Worm (Caenorhabditis elegans) whole organism, L4 larva: ENCODE measurements around the gene byn-1.
A peak's percentile ranks its signal among the peaks of the same experiment; 100 is the strongest.

Experiments
- F10B5.3 ChIP-seq: sonication (generic microtip); optimal IDR thresholded peaks from 2 replicates; lab custom pipeline; 2016; ENCODE audit warnings: mild to moderate bottlenecking, missing genetic modification characterization, missing compliant biosample characterization
- F26F4.8 ChIP-seq: fragments of 200-800 bp; sonication (Bioruptor generic); conservative IDR thresholded peaks from 2 replicates; pipeline ENCODE4 v1.3.6; 2022; ENCODE audit warnings: missing genetic modification characterization, missing compliant biosample characterization
- F44E2.7 ChIP-seq: fragments of 200-800 bp; sonication (Bioruptor generic); IDR thresholded peaks from 2 replicates; pipeline ENCODE4 v2.1.2; 2022; ENCODE audit warnings: missing genetic modification characterization, missing compliant biosample characterization
- T20F7.1 ChIP-seq: fragments of 200-800 bp; sonication (Bioruptor generic); optimal IDR thresholded peaks from 2 replicates; lab custom pipeline; 2018; ENCODE audit warnings: mild to moderate bottlenecking, missing genetic modification characterization, missing compliant biosample characterization
- T26A8.4 ChIP-seq: fragments of 200-800 bp; sonication (Bioruptor generic); IDR thresholded peaks from 2 replicates; pipeline ENCODE4 v1.3.6; 2022; ENCODE audit warnings: missing genetic modification characterization, missing compliant biosample characterization
- Y105C5A.15 ChIP-seq: fragments of 200-800 bp; sonication (Bioruptor generic); IDR thresholded peaks from 2 replicates; pipeline ENCODE4 v1.3.6; 2022; ENCODE audit warnings: missing genetic modification characterization, missing compliant biosample characterization
- Y48G9A.11 ChIP-seq: fragments of 200-800 bp; sonication (Bioruptor generic); IDR thresholded peaks from 2 replicates; pipeline ENCODE4 v1.3.6; 2022; ENCODE audit warnings: missing genetic modification reagents, missing genetic modification characterization, missing compliant biosample characterization
- ZK337.2 ChIP-seq: fragments of 200-800 bp; sonication (Bioruptor generic); IDR thresholded peaks from 2 replicates; pipeline ENCODE4 v1.3.6; 2022; ENCODE audit warnings: missing genetic modification reagents, missing genetic modification characterization, missing compliant biosample characterization
- aha-1 ChIP-seq: fragments of 150-350 bp; peaks from one replicate; lab custom pipeline; 2014; ENCODE audit warnings: missing biosample characterization, missing genetic modification characterization
- arid-1 ChIP-seq: fragments of 200-800 bp; sonication (Bioruptor generic); conservative IDR thresholded peaks from 2 replicates; pipeline ENCODE4 v1.3.6; 2022; ENCODE audit warnings: missing genetic modification reagents, missing genetic modification characterization, missing compliant biosample characterization
- ceh-20 ChIP-seq: fragments of 200-800 bp; sonication (Bioruptor generic); IDR thresholded peaks from 2 replicates; pipeline ENCODE4 v1.3.6; 2022; ENCODE audit warnings: missing genetic modification reagents, missing genetic modification characterization, missing compliant biosample characterization
- ceh-28 ChIP-seq: fragments of 150-350 bp; optimal IDR thresholded peaks from 2 replicates; lab custom pipeline; 2014; ENCODE audit warnings: missing biosample characterization, missing genetic modification reagents, missing genetic modification characterization
- daf-16 ChIP-seq, 3 experiments: sonication (generic microtip); optimal IDR thresholded peaks; 2 replicates each; lab custom pipeline; 2016 to 2017; ENCODE audit warnings: missing genetic modification characterization in 3 of 3, missing genetic modification reagents in 3 of 3, mild to moderate bottlenecking in 2 of 3, missing compliant biosample characterization in 2 of 3, missing biosample characterization in 1 of 3, moderate library complexity in 1 of 3
- daf-19 ChIP-seq: fragments of 200-800 bp; sonication (Bioruptor generic); conservative IDR thresholded peaks from 2 replicates; pipeline ENCODE4 v1.3.6; 2022; ENCODE audit warnings: missing genetic modification characterization, missing compliant biosample characterization
- daf-8 ChIP-seq: fragments of 200-800 bp; sonication (Bioruptor generic); IDR thresholded peaks from 2 replicates; pipeline ENCODE4 v1.3.6; 2022; ENCODE audit warnings: missing genetic modification characterization, missing compliant biosample characterization
- dmd-6 ChIP-seq: fragments of 200-800 bp; sonication (Bioruptor generic); IDR thresholded peaks from 2 replicates; pipeline ENCODE4 v1.3.6; 2022; ENCODE audit warnings: missing genetic modification reagents, missing genetic modification characterization, missing compliant biosample characterization
- dmd-9 ChIP-seq: fragments of 200-800 bp; sonication (Bioruptor generic); IDR thresholded peaks from 2 replicates; pipeline ENCODE4 v1.3.6; 2022; ENCODE audit warnings: missing genetic modification reagents, missing genetic modification characterization, missing compliant biosample characterization
- dve-1 ChIP-seq: sonication (generic microtip); optimal IDR thresholded peaks from 2 replicates; lab custom pipeline; 2017; ENCODE audit warnings: antibody characterized with exemption, mild to moderate bottlenecking, missing genetic modification characterization, missing compliant biosample characterization; ENCODE audit not compliant: insufficient read depth
- egl-43 ChIP-seq: fragments of 200-800 bp; sonication (Bioruptor generic); IDR thresholded peaks from 2 replicates; pipeline ENCODE4 v1.3.6; 2022; ENCODE audit warnings: missing genetic modification reagents, missing genetic modification characterization, missing compliant biosample characterization
- fkh-10 ChIP-seq: fragments of 150-350 bp; optimal IDR thresholded peaks from 2 replicates; lab custom pipeline; 2014; ENCODE audit warnings: missing biosample characterization, missing genetic modification reagents, missing genetic modification characterization
- hif-1 ChIP-seq, 2 experiments: sonication (generic microtip); optimal IDR thresholded peaks; 2 replicates each; lab custom pipeline; 2016 to 2017; ENCODE audit warnings: missing compliant biosample characterization in 2 of 2, missing genetic modification characterization in 2 of 2, missing genetic modification reagents in 2 of 2, missing genotype in 2 of 2, mild to moderate bottlenecking in 1 of 2
- hmg-1.1 ChIP-seq: fragments of 200-800 bp; sonication (Bioruptor generic); IDR thresholded peaks from 2 replicates; pipeline ENCODE4 v1.3.6; 2022; ENCODE audit warnings: missing genetic modification reagents, missing genetic modification characterization, missing compliant biosample characterization
- lin-13 ChIP-seq: fragments of 150-350 bp; optimal IDR thresholded peaks from 2 replicates; lab custom pipeline; 2014; ENCODE audit warnings: missing biosample characterization, missing genetic modification reagents, missing genetic modification characterization
- lin-29 ChIP-seq: fragments of 200-800 bp; sonication (Bioruptor generic); IDR thresholded peaks from 2 replicates; pipeline ENCODE4 v1.3.6; 2022; ENCODE audit warnings: missing genetic modification reagents, missing genetic modification characterization, missing compliant biosample characterization
- lin-38 ChIP-seq: fragments of 200-800 bp; sonication (Bioruptor generic); IDR thresholded peaks from 2 replicates; pipeline ENCODE4 v1.3.6; 2022; ENCODE audit warnings: missing genetic modification reagents, missing genetic modification characterization, missing compliant biosample characterization
- lsy-2 ChIP-seq, 2 experiments: fragments of 150-350 bp in 1 of 2; sonication (generic microtip) in 1 of 2; optimal IDR thresholded peaks; 2 replicates each; lab custom pipeline; 2014 to 2017; ENCODE audit warnings: missing biosample characterization in 2 of 2, missing genetic modification characterization in 2 of 2
- madf-5 ChIP-seq, 2 experiments: fragments of 200-800 bp; sonication (Bioruptor generic); IDR thresholded peaks; 2 replicates each; pipeline ENCODE4 v1.3.6; 2022; ENCODE audit warnings: missing compliant biosample characterization in 2 of 2, missing genetic modification characterization in 2 of 2
- mdl-1 ChIP-seq, 2 experiments: fragments of 150-350 bp in 1 of 2; sonication (generic microtip) in 1 of 2; optimal IDR thresholded peaks; 2 replicates each; lab custom pipeline; 2014 to 2017; ENCODE audit warnings: missing biosample characterization in 2 of 2, missing genetic modification characterization in 2 of 2
- mep-1 ChIP-seq: fragments of 150-350 bp; sonication (generic microtip); optimal IDR thresholded peaks from 3 replicates; lab custom pipeline; 2014; ENCODE audit warnings: missing biosample characterization, missing genetic modification characterization
- mes-2 ChIP-seq: sonication (generic microtip); optimal IDR thresholded peaks from 2 replicates; lab custom pipeline; 2016; ENCODE audit warnings: missing genotype, mild to moderate bottlenecking, missing genetic modification characterization, missing compliant biosample characterization; ENCODE audit not compliant: poor library complexity, severe bottlenecking
- mxl-2 ChIP-seq: fragments of 200-800 bp; sonication (Bioruptor generic); conservative IDR thresholded peaks from 2 replicates; pipeline ENCODE4 v1.3.6; 2022; ENCODE audit warnings: missing genetic modification reagents, missing genetic modification characterization, missing compliant biosample characterization
- mxl-3 ChIP-seq: fragments of 200-800 bp; sonication (Bioruptor generic); optimal IDR thresholded peaks from 2 replicates; lab custom pipeline; 2018; ENCODE audit warnings: mild to moderate bottlenecking, missing genetic modification characterization, missing compliant biosample characterization
- nhr-102 ChIP-seq: sonication (generic microtip); optimal IDR thresholded peaks from 2 replicates; lab custom pipeline; 2016; ENCODE audit warnings: mild to moderate bottlenecking, missing genetic modification characterization, moderate library complexity, missing compliant biosample characterization
- nhr-11 ChIP-seq: fragments of 150-350 bp; optimal IDR thresholded peaks from 2 replicates; lab custom pipeline; 2014; ENCODE audit warnings: missing biosample characterization, missing genetic modification characterization
- nhr-237 ChIP-seq: sonication (generic microtip); optimal IDR thresholded peaks from 2 replicates; lab custom pipeline; 2017; ENCODE audit warnings: missing biosample characterization, missing genetic modification characterization
- nhr-48 ChIP-seq: sonication (generic microtip); optimal IDR thresholded peaks from 2 replicates; lab custom pipeline; 2016; ENCODE audit warnings: mild to moderate bottlenecking, missing genetic modification characterization, missing compliant biosample characterization
- php-3 ChIP-seq: fragments of 200-800 bp; sonication (Bioruptor generic); IDR thresholded peaks from 2 replicates; pipeline ENCODE4 v1.3.6; 2022; ENCODE audit warnings: missing genetic modification reagents, missing genetic modification characterization, missing compliant biosample characterization
- pqm-1 ChIP-seq: sonication (generic microtip); optimal IDR thresholded peaks from 2 replicates; lab custom pipeline; 2017; ENCODE audit warnings: missing biosample characterization, missing genetic modification characterization
- saeg-2 ChIP-seq: fragments of 200-800 bp; sonication (Bioruptor generic); IDR thresholded peaks from 2 replicates; pipeline ENCODE4 v1.3.6; 2022; ENCODE audit warnings: missing genetic modification reagents, missing genetic modification characterization, missing compliant biosample characterization
- set-16 ChIP-seq: fragments of 200-800 bp; sonication (Bioruptor generic); IDR thresholded peaks from 2 replicates; pipeline ENCODE4 v1.3.6; 2022; ENCODE audit warnings: missing genetic modification reagents, missing genetic modification characterization, missing compliant biosample characterization
- spr-1 ChIP-seq: sonication (generic microtip); optimal IDR thresholded peaks from 2 replicates; lab custom pipeline; 2016; ENCODE audit warnings: mild to moderate bottlenecking, missing genetic modification characterization, missing compliant biosample characterization
- spr-3 ChIP-seq: fragments of 200-800 bp; sonication (Bioruptor generic); optimal IDR thresholded peaks from 2 replicates; lab custom pipeline; 2018; ENCODE audit warnings: mild to moderate bottlenecking, missing genetic modification characterization, missing compliant biosample characterization
- tag-97 ChIP-seq: fragments of 200-800 bp; sonication (Bioruptor generic); IDR thresholded peaks from 2 replicates; pipeline ENCODE4 v1.3.6; 2022; ENCODE audit warnings: missing genetic modification characterization, missing compliant biosample characterization
- zfp-3 ChIP-seq: fragments of 200-800 bp; sonication (Bioruptor generic); conservative IDR thresholded peaks from 2 replicates; pipeline ENCODE4 v1.3.6; 2022; ENCODE audit warnings: missing genetic modification reagents, missing genetic modification characterization, missing compliant biosample characterization
- zip-2 ChIP-seq: fragments of 150-350 bp; optimal IDR thresholded peaks from 2 replicates; lab custom pipeline; 2014; ENCODE audit warnings: missing biosample characterization, missing genetic modification characterization
- ztf-11 ChIP-seq: fragments of 150-350 bp; optimal IDR thresholded peaks from 2 replicates; lab custom pipeline; 2014; ENCODE audit warnings: missing biosample characterization, missing genetic modification characterization

The byn-1 gene

ce11 chrIII:6900609-6901008 is 31.2 kb upstream of the byn-1 start:
- TF ChIP-seq mxl-3 (GFP tag; lab: Kevin White, UChicago): no peak
- no peak for TF ChIP-seq set-16 (GFP tag; lab: Robert Waterston, UW)
- TF ChIP-seq mep-1 (tag; lab: Kevin White, UChicago): peak; percentile 66
- TF ChIP-seq hmg-1.1 (GFP tag; lab: Robert Waterston, UW): no peak
- no peak for TF ChIP-seq daf-8 (GFP tag; lab: Robert Waterston, UW)
- TF ChIP-seq spr-3 (GFP tag; lab: Kevin White, UChicago): no peak
- TF ChIP-seq mes-2 (tag; lab: Kevin White, UChicago): no peak
- TF ChIP-seq T20F7.1: peak; percentile 31
- no peak for TF ChIP-seq ztf-11 (tag; lab: Kevin White, UChicago)
- TF ChIP-seq dve-1: no peak
- no peak for TF ChIP-seq F26F4.8
- no peak for TF ChIP-seq ceh-20 (GFP tag; lab: Robert Waterston, UW)
- TF ChIP-seq nhr-102 (tag; lab: Kevin White, UChicago): no peak
- TF ChIP-seq zfp-3 (GFP tag; lab: Robert Waterston, UW): 0 out of 2 replicates have a peak, but pooled peaks have one; percentile 29
- TF ChIP-seq madf-5 (GFP tag; IDR thresholded peaks at IDR 0.05; lab: Robert Waterston, UW): no peak
- TF ChIP-seq mdl-1 (tag; optimal IDR thresholded peaks at IDR 0.05; lab: Kevin White, UChicago): no peak
- no peak for TF ChIP-seq saeg-2 (GFP tag; lab: Robert Waterston, UW)
- peak; percentile 22 for TF ChIP-seq zip-2 (tag; lab: Kevin White, UChicago)
- no peak for TF ChIP-seq nhr-11 (tag; lab: Kevin White, UChicago)
- no peak for TF ChIP-seq dmd-9 (GFP tag; lab: Robert Waterston, UW)
- peak; percentile 59 for TF ChIP-seq php-3 (GFP tag; lab: Robert Waterston, UW)
- TF ChIP-seq nhr-237 (tag; lab: Kevin White, UChicago): no peak
- peak; percentile 4 for TF ChIP-seq aha-1
- no peak for TF ChIP-seq daf-19 (GFP tag; lab: Robert Waterston, UW)
- no peak for TF ChIP-seq mxl-2
- TF ChIP-seq F10B5.3 (tag; lab: Kevin White, UChicago): no peak
- no peak for TF ChIP-seq ceh-28 (tag; lab: Kevin White, UChicago)
- peak; percentile 55; the same call in 1 of the 2 replicates for TF ChIP-seq T26A8.4 (GFP tag; lab: Robert Waterston, UW)
- peak in 1 of 2 experiments; percentile 51 for TF ChIP-seq daf-16 (GFP tag; optimal IDR thresholded peaks at IDR 0.05; lab: Kevin White, UChicago)
- no peak for TF ChIP-seq daf-16 (tag; optimal IDR thresholded peaks at IDR 0.05; lab: Kevin White, UChicago)
- no peak for TF ChIP-seq nhr-48 (tag; lab: Kevin White, UChicago)
- TF ChIP-seq pqm-1 (tag; lab: Kevin White, UChicago): no peak
- TF ChIP-seq arid-1 (GFP tag; lab: Robert Waterston, UW): peak; percentile 55; the same call in 1 of the 2 replicates
- no peak for TF ChIP-seq F44E2.7
- no peak for TF ChIP-seq ZK337.2 (GFP tag; lab: Robert Waterston, UW)
- peak; percentile 45 for TF ChIP-seq lin-38 (GFP tag; lab: Robert Waterston, UW)
- TF ChIP-seq egl-43 (GFP tag; lab: Robert Waterston, UW): no peak
- TF ChIP-seq Y48G9A.11: no peak
- no peak for TF ChIP-seq lin-13

ce11 chrIII:6903056-6903977 is 28.5 kb upstream of the byn-1 start, which contains the start of the genes brc-2 and T07E3.3:
TSS of gene brc-2 (minus strand) at chrIII:6903106.
TSS of gene T07E3.3 (plus strand) at chrIII:6903877.
- TF ChIP-seq F10B5.3 (tag; lab: Kevin White, UChicago): no peak
- TF ChIP-seq Y105C5A.15: no peak
- TF ChIP-seq fkh-10 (GFP tag; lab: Kevin White, UChicago): no peak
- TF ChIP-seq lin-29: no peak
- peak; percentile 74 for TF ChIP-seq aha-1
- no peak for TF ChIP-seq hif-1 (tag; optimal IDR thresholded peaks at IDR 0.05; lab: Kevin White, UChicago)
- no peak for TF ChIP-seq F26F4.8
- TF ChIP-seq lsy-2 (tag; optimal IDR thresholded peaks at IDR 0.05; lab: Kevin White, UChicago): peak in 1 of 2 experiments; percentile 37
- no peak for TF ChIP-seq Y48G9A.11
- TF ChIP-seq pqm-1 (tag; lab: Kevin White, UChicago): peak; percentile 17
- TF ChIP-seq lin-38 (GFP tag; lab: Robert Waterston, UW): peak; percentile 61
- TF ChIP-seq spr-1 (tag; lab: Kevin White, UChicago): no peak
- TF ChIP-seq tag-97 (GFP tag; lab: Robert Waterston, UW): no peak
- peak; percentile 40; the same call in 1 of the 2 replicates for TF ChIP-seq dmd-6 (GFP tag; lab: Robert Waterston, UW)
